Worm (Caenorhabditis elegans) whole organism, L2 larva: ENCODE measurements around the gene erp-44.2.

Experiments used
- C34F6.9 ChIP-seq: fragments of 150-350 bp; optimal IDR thresholded peaks from 2 replicates; lab custom pipeline; 2014; ENCODE audit warnings: missing biosample characterization, missing genetic modification characterization
- R02D3.7 ChIP-seq: fragments of 150-350 bp; optimal IDR thresholded peaks from 2 replicates; lab custom pipeline; 2014; ENCODE audit warnings: missing biosample characterization, missing genetic modification characterization
- Y55F3AM.14 ChIP-seq: fragments of 200-800 bp; sonication (Bioruptor generic); optimal IDR thresholded peaks from 2 replicates; lab custom pipeline; 2018; ENCODE audit warnings: mild to moderate bottlenecking, missing genetic modification characterization, missing compliant biosample characterization
- ZK546.5 ChIP-seq: sonication (generic microtip); optimal IDR thresholded peaks from 2 replicates; lab custom pipeline; 2017; ENCODE audit warnings: missing biosample characterization, missing genetic modification characterization
- alr-1 ChIP-seq: fragments of 150-350 bp; optimal IDR thresholded peaks from 2 replicates; lab custom pipeline; 2014; ENCODE audit warnings: missing biosample characterization, missing genetic modification characterization
- aly-2 ChIP-seq: fragments of 150-350 bp; optimal IDR thresholded peaks from 2 replicates; lab custom pipeline; 2014; ENCODE audit warnings: missing biosample characterization, missing genetic modification characterization
- ama-1 ChIP-seq: fragments of 150-350 bp; optimal IDR thresholded peaks from 2 replicates; lab custom pipeline; 2018; ENCODE audit warnings: inconsistent platforms
- ceh-16 ChIP-seq: fragments of 150-350 bp; optimal IDR thresholded peaks from 2 replicates; lab custom pipeline; 2014; ENCODE audit warnings: missing biosample characterization, missing genetic modification characterization
- ceh-82 ChIP-seq: fragments of 150-350 bp; optimal IDR thresholded peaks from 2 replicates; lab custom pipeline; 2014; ENCODE audit warnings: missing biosample characterization, missing genetic modification characterization
- crh-2 ChIP-seq: sonication (generic microtip); optimal IDR thresholded peaks from 2 replicates; lab custom pipeline; 2017; ENCODE audit warnings: missing biosample characterization, missing genetic modification characterization
- dmd-4 ChIP-seq: sonication (generic microtip); optimal IDR thresholded peaks from 2 replicates; lab custom pipeline; 2017; ENCODE audit warnings: missing biosample characterization, missing genetic modification characterization
- egl-27 ChIP-seq: sonication (generic microtip); optimal IDR thresholded peaks from 3 replicates; lab custom pipeline; 2017; ENCODE audit warnings: missing biosample characterization, missing genetic modification reagents, missing genetic modification characterization
- elt-1 ChIP-seq: fragments of 150-350 bp; optimal IDR thresholded peaks from 2 replicates; lab custom pipeline; 2014; ENCODE audit warnings: missing biosample characterization, missing genetic modification characterization
- lin-11 ChIP-seq: fragments of 150-350 bp; sonication (generic microtip); optimal IDR thresholded peaks from 2 replicates; lab custom pipeline; 2014; ENCODE audit warnings: missing biosample characterization, missing genetic modification characterization, inconsistent platforms, mixed read lengths
- lin-13 ChIP-seq: fragments of 150-350 bp; optimal IDR thresholded peaks from 2 replicates; lab custom pipeline; 2014; ENCODE audit warnings: missing biosample characterization, missing genetic modification reagents, missing genetic modification characterization
- lin-39 ChIP-seq: fragments of 150-350 bp; optimal IDR thresholded peaks from 2 replicates; lab custom pipeline; 2014; ENCODE audit warnings: missing biosample characterization, missing genetic modification reagents, missing genetic modification characterization
- lsy-2 ChIP-seq, 2 experiments: fragments of 150-350 bp in 1 of 2; sonication (generic microtip) in 1 of 2; optimal IDR thresholded peaks; 2 replicates each; lab custom pipeline; 2014 to 2017; ENCODE audit warnings: missing biosample characterization in 2 of 2, missing genetic modification characterization in 2 of 2
- mab-5 ChIP-seq: fragments of 150-350 bp; optimal IDR thresholded peaks from 2 replicates; lab custom pipeline; 2014; ENCODE audit warnings: missing biosample characterization, missing genetic modification characterization
- mbf-1 ChIP-seq: sonication (generic microtip); optimal IDR thresholded peaks from 2 replicates; lab custom pipeline; 2017; ENCODE audit warnings: missing biosample characterization, missing genetic modification characterization
- nhr-10 ChIP-seq: sonication (generic microtip); optimal IDR thresholded peaks from 2 replicates; lab custom pipeline; 2017; ENCODE audit warnings: missing biosample characterization, missing genetic modification characterization
- nhr-11 ChIP-seq: fragments of 150-350 bp; optimal IDR thresholded peaks from 2 replicates; lab custom pipeline; 2014; ENCODE audit warnings: missing biosample characterization, missing genetic modification characterization
- nhr-12 ChIP-seq: fragments of 150-350 bp; optimal IDR thresholded peaks from 2 replicates; lab custom pipeline; 2014; ENCODE audit warnings: missing biosample characterization, missing genetic modification characterization
- nhr-129 ChIP-seq: fragments of 150-350 bp; optimal IDR thresholded peaks from 2 replicates; lab custom pipeline; 2014; ENCODE audit warnings: missing biosample characterization, missing genetic modification characterization
- nhr-21 ChIP-seq: fragments of 150-350 bp; optimal IDR thresholded peaks from 2 replicates; lab custom pipeline; 2014; ENCODE audit warnings: missing biosample characterization, missing genetic modification characterization
- nhr-23 ChIP-seq: fragments of 150-350 bp; optimal IDR thresholded peaks from 2 replicates; lab custom pipeline; 2014; ENCODE audit warnings: missing biosample characterization, missing genetic modification reagents, missing genetic modification characterization
- nhr-25 ChIP-seq: fragments of 150-350 bp; sonication (generic microtip); optimal IDR thresholded peaks from 3 replicates; lab custom pipeline; 2014; ENCODE audit warnings: missing biosample characterization, missing genetic modification characterization
- nhr-6 ChIP-seq: fragments of 150-350 bp; optimal IDR thresholded peaks from 2 replicates; lab custom pipeline; 2014; ENCODE audit warnings: missing biosample characterization, missing genetic modification characterization
- peb-1 ChIP-seq: fragments of 150-350 bp; optimal IDR thresholded peaks from 2 replicates; lab custom pipeline; 2014; ENCODE audit warnings: missing biosample characterization, missing genetic modification characterization
- sem-4 ChIP-seq: fragments of 150-350 bp; optimal IDR thresholded peaks from 2 replicates; lab custom pipeline; 2014; ENCODE audit warnings: missing biosample characterization, missing genetic modification reagents, missing genetic modification characterization
- skn-1 ChIP-seq: sonication (generic microtip); optimal IDR thresholded peaks from 2 replicates; lab custom pipeline; 2017; ENCODE audit warnings: missing biosample characterization, missing genetic modification characterization
- sma-9 ChIP-seq, 2 experiments: fragments of 150-350 bp in 1 of 2; sonication (generic microtip) in 1 of 2; optimal IDR thresholded peaks; 2 replicates each; lab custom pipeline; 2014 to 2016; ENCODE audit warnings: missing genetic modification characterization in 2 of 2, mild to moderate bottlenecking in 1 of 2, missing biosample characterization in 1 of 2, missing compliant biosample characterization in 1 of 2, missing genetic modification reagents in 1 of 2, moderate library complexity in 1 of 2
- snpc-4 ChIP-seq: fragments of 150-350 bp; optimal IDR thresholded peaks from 2 replicates; lab custom pipeline; 2014; ENCODE audit warnings: missing biosample characterization, missing genetic modification characterization
- unc-39 ChIP-seq: fragments of 150-350 bp; optimal IDR thresholded peaks from 2 replicates; lab custom pipeline; 2014; ENCODE audit warnings: missing biosample characterization, missing genetic modification characterization
- unc-55 ChIP-seq: fragments of 150-350 bp; sonication (generic microtip); optimal IDR thresholded peaks from 3 replicates; lab custom pipeline; 2014; ENCODE audit warnings: missing biosample characterization, missing genetic modification reagents, missing genetic modification characterization
- unc-62 ChIP-seq: fragments of 150-350 bp; optimal IDR thresholded peaks from 2 replicates; lab custom pipeline; 2014; ENCODE audit warnings: missing biosample characterization, missing genetic modification reagents, missing genetic modification characterization
- zag-1 ChIP-seq: fragments of 150-350 bp; optimal IDR thresholded peaks from 2 replicates; lab custom pipeline; 2014; ENCODE audit warnings: missing biosample characterization, missing genetic modification characterization
- ztf-1 ChIP-seq: fragments of 200-800 bp; sonication (Bioruptor generic); conservative IDR thresholded peaks from 2 replicates; pipeline ENCODE4 v1.3.6; 2022; ENCODE audit warnings: missing genetic modification characterization, missing compliant biosample characterization
- ztf-11 ChIP-seq: sonication (generic microtip); optimal IDR thresholded peaks from 2 replicates; lab custom pipeline; 2017; ENCODE audit warnings: missing biosample characterization, missing genetic modification characterization
- ztf-4 ChIP-seq: fragments of 150-350 bp; optimal IDR thresholded peaks from 2 replicates; lab custom pipeline; 2014; ENCODE audit warnings: missing biosample characterization, missing genetic modification characterization

The erp-44.2 gene

DNA sequence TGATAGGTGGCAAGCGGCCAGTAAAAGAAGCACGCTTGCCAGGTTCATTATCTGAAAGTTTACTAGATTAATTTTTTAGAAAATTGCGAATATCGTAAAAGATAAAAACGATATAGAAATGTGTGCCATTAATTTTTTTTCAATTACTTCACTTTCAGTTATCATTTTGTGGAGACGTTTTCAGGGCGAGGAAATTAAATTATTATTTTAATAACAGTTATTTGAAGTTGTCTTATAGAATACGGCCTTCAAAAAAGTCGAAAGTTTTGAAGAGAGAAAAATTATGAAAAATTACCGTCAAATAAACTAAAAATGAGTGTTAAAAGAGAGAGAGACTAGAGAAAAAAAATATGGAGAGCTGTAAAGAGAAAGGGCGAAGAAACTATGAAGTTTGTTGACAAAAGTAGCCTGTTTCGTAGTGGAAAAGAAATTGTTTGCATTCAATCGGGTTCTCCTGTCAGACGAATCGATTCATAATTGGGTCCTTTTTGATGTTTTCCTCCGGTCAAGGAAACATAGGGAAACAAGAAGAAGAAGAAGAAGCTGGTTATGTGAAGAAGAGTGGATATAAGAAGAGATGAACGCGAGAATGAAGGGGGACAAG, at the start of gene erp-44.2:
Gene erp-44.2, minus strand, starts transcription at position 51 of the 604 bp plus-strand sequence.
- TF ChIP-seq sma-9 (GFP tag; optimal IDR thresholded peaks at IDR 0.05; lab: Kevin White, UChicago) (no peak), sma-9 (tag; optimal IDR thresholded peaks at IDR 0.05; lab: Kevin White, UChicago) (no peak), nhr-12 (tag; lab: Kevin White, UChicago) (no peak), nhr-25 (tag; lab: Kevin White, UChicago) (no peak), unc-62 (GFP tag; lab: Kevin White, UChicago) (no peak), nhr-6 (tag; lab: Kevin White, UChicago) (no peak), sem-4 (tag; lab: Kevin White, UChicago) (no peak), unc-55 (no peak), lin-39 (tag; lab: Kevin White, UChicago) (no peak), nhr-11 (tag; lab: Kevin White, UChicago) (no peak), lsy-2 (tag; optimal IDR thresholded peaks at IDR 0.05; lab: Kevin White, UChicago) (no peak), nhr-23 (tag; lab: Kevin White, UChicago) (no peak), alr-1 (tag; lab: Kevin White, UChicago) (no peak), ZK546.5 (tag; lab: Kevin White, UChicago) (no peak), egl-27 (no peak), ceh-82 (tag; lab: Kevin White, UChicago) (no peak), nhr-21 (no peak), ztf-1 (GFP tag; lab: Robert Waterston, UW) (no peak), nhr-129 (tag; lab: Kevin White, UChicago) (no peak), aly-2 (tag; lab: Kevin White, UChicago) (no peak)
- TF ChIP-seq, all 48 proteins: peak for 0

- no peak for TF ChIP-seq nhr-21
- TF ChIP-seq ceh-16, result no peak
- no peak for TF ChIP-seq ztf-11
- no peak for TF ChIP-seq unc-55
- TF ChIP-seq crh-2 (tag; lab: Kevin White, UChicago), result no peak
- no peak for TF ChIP-seq dmd-4 (tag; lab: Kevin White, UChicago)
- TF ChIP-seq ceh-82 (tag; lab: Kevin White, UChicago), result no peak
- TF ChIP-seq C34F6.9, result no peak
These were observed 47.3 kb upstream of the erp-44.2 start, which contains the start of gene atic-1 for ce11 chrIV:7881726-7882125. Gene atic-1 (plus strand): TSS chrIV:7882026.

DNA sequence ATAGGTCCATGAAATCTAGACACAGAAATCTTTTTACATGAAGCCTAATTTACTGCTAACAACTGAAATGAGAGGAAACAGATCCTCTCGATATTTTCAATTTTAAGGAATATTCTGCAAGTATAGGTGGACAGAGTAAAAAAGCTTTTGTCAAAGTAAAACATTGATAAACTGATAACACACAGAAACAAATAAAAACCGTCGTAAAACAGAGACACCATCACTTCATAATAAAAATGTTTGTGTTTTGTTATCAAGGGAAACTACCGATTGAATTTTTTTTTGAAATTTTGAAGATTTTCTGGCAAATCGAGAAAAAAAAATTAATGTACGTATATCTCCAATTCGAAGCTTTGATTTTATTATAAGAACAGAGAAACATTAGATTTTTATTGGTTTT, 46.7 kb upstream of the erp-44.2 start:
- TF ChIP-seq ama-1 (lab: Kevin White, UChicago), result no peak
- TF ChIP-seq nhr-23 (tag; lab: Kevin White, UChicago), result no peak
- TF ChIP-seq nhr-25 (tag; lab: Kevin White, UChicago), result no peak
- TF ChIP-seq mbf-1 (tag; lab: Kevin White, UChicago), result no peak
- TF ChIP-seq mab-5 (tag; lab: Kevin White, UChicago), result no peak
- TF ChIP-seq unc-39 (tag; lab: Kevin White, UChicago), result no peak
- no peak for TF ChIP-seq nhr-11 (tag; lab: Kevin White, UChicago)
- TF ChIP-seq zag-1 (tag; lab: Kevin White, UChicago), result no peak
- no peak for TF ChIP-seq unc-62 (GFP tag; lab: Kevin White, UChicago)
- TF ChIP-seq lin-11 (tag; lab: Kevin White, UChicago), result no peak
- no peak for TF ChIP-seq nhr-10 (tag; lab: Kevin White, UChicago)
- no peak for TF ChIP-seq R02D3.7 (tag; lab: Kevin White, UChicago)
- TF ChIP-seq ztf-4 (tag; lab: Kevin White, UChicago), result no peak
- TF ChIP-seq peb-1 (tag; lab: Kevin White, UChicago), result no peak
- no peak for TF ChIP-seq snpc-4 (tag; lab: Kevin White, UChicago)
- no peak for TF ChIP-seq ztf-11
- TF ChIP-seq lin-13 (GFP tag; lab: Kevin White, UChicago), result no peak
- no peak for TF ChIP-seq sem-4 (tag; lab: Kevin White, UChicago)
- no peak for TF ChIP-seq crh-2 (tag; lab: Kevin White, UChicago)
- TF ChIP-seq Y55F3AM.14 (GFP tag; lab: Kevin White, UChicago), result no peak
- TF ChIP-seq, all 48 proteins: peak for 0

- TF ChIP-seq nhr-129 (tag; lab: Kevin White, UChicago) (no peak), egl-27 (no peak), mab-5 (tag; lab: Kevin White, UChicago) (no peak), lsy-2 (tag; optimal IDR thresholded peaks at IDR 0.05; lab: Kevin White, UChicago) (no peak), unc-55 (no peak), sma-9 (GFP tag; optimal IDR thresholded peaks at IDR 0.05; lab: Kevin White, UChicago) (no peak), sma-9 (tag; optimal IDR thresholded peaks at IDR 0.05; lab: Kevin White, UChicago) (no peak), crh-2 (tag; lab: Kevin White, UChicago) (no peak), C34F6.9 (no peak), Y55F3AM.14 (GFP tag; lab: Kevin White, UChicago) (no peak), elt-1 (tag; lab: Kevin White, UChicago) (no peak), zag-1 (tag; lab: Kevin White, UChicago) (no peak), lin-11 (tag; lab: Kevin White, UChicago) (no peak), skn-1 (tag; lab: Kevin White, UChicago) (no peak), alr-1 (tag; lab: Kevin White, UChicago) (no peak), nhr-25 (tag; lab: Kevin White, UChicago) (no peak)
These were observed 44.5 kb upstream of the erp-44.2 start, which contains the start of gene srt-73 for ce11 chrIV:7879017-7879416. Gene srt-73 (plus strand): TSS chrIV:7879317.
